Worm (Caenorhabditis elegans): ENCODE measurements around the gene Y73B6BL.23.

Y73B6BL.23 gene

DNA sequence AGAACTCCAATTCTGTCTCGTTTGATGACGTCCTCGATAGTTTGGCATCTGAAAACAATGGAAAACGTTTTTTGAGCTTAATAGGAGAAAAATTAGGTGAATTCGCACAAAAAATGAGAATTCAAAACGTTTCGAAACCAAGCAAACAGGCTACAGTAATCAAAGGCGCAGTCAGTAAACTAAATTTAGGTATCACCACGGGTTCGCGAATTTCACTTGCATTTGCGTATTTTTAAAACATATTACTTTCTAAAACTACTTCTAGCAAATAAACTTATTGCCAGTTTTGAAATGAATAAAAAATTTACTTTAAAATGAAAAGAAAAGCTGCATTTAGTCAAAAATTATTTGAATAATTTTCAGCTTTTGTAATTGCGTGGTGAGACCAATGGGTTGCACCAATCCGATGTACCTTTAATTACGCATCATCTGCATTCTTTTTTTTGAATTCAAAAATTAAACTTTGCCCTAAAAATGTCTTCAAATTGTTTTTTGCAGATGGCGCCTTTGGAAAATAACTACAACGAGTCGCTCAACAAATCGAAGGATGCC, at the start of gene Y73B6BL.23, which contains the start of gene htp-2:
TSS of gene Y73B6BL.23 (minus strand) at position 51 of the 552 bp plus-strand sequence.
TSS of gene htp-2 (plus strand) at position 492 of the 552 bp plus-strand sequence.
- TF ChIP-seq fos-1 (tag; optimal IDR thresholded peaks at IDR 0.05) = no peak
- TF ChIP-seq hmg-11 (tag; optimal IDR thresholded peaks at IDR 0.05) = no peak

DNA sequence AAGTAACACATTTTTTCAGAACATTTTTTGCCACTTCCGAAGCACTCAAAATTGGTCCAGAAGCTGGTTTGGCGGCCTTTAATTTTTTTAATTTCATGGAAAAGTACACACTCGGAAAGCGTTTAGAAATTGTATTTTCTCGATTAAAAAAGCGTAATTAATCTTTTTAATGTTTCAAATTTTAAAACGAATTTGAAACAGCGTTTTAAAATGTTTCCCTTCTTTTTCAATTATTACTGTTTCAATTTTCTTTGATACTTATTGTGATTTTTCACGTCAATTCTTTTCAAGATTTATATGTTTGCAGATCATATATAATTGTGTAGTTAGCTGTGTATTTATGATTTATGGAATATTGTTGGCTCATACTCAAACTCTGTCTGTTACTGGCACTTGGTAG, 45.1 kb upstream of the Y73B6BL.23 start, which contains the start of gene acr-25:
TSS of gene acr-25 (plus strand) at position 301 of the 400 bp plus-strand sequence.
- TF ChIP-seq nfya-1 (tag; optimal IDR thresholded peaks at IDR 0.05; ENCODE audit: insufficient read depth) (no peak), nhr-25 (tag; optimal IDR thresholded peaks at IDR 0.05) (no peak), zag-1 (tag; optimal IDR thresholded peaks at IDR 0.05) (no peak), nhr-12 (tag; optimal IDR thresholded peaks at IDR 0.05) (no peak), ztf-4 (tag; optimal IDR thresholded peaks at IDR 0.05) (no peak), nhr-11 (tag; optimal IDR thresholded peaks at IDR 0.05) (no peak), daf-12 (tag; optimal IDR thresholded peaks at IDR 0.05) (no peak), skn-1 (tag; optimal IDR thresholded peaks at IDR 0.05) (no peak), ama-1 (optimal IDR thresholded peaks at IDR 0.05) (no peak)

DNA sequence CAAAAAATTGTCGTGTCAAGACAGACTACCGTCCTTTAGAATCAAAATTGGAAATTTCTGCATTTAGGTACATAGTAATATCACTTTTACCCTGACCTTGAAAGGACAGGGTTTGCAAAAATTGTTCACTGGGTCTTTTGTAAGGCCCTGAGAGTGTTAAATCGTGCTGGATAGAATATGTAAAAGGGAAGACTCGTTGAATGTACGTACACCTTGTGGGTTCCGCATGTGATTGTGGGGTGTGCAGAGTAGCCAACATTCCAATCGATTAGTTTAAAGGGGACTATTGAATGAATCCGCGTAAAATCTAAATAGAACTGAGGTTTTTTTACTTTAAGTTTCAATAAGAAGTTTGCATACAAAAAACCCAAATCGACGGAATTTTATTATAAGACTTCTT, 41.7 kb upstream of the Y73B6BL.23 start:
- TF ChIP-seq elt-3 (tag; optimal IDR thresholded peaks at IDR 0.05) (no peak), ztf-11 (tag; optimal IDR thresholded peaks at IDR 0.05) (no peak), mml-1 (tag; optimal IDR thresholded peaks at IDR 0.05) (no peak), snpc-4 (tag; optimal IDR thresholded peaks at IDR 0.05) (no peak), fkh-10 (GFP tag; optimal IDR thresholded peaks at IDR 0.05) (no peak), nfya-1 (tag; optimal IDR thresholded peaks at IDR 0.05; ENCODE audit: insufficient read depth) (no peak), ceh-16 (tag; optimal IDR thresholded peaks at IDR 0.05) (no peak), aly-2 (tag; optimal IDR thresholded peaks at IDR 0.05) (no peak), lin-39 (tag; optimal IDR thresholded peaks at IDR 0.05) (no peak), nhr-77 (tag; optimal IDR thresholded peaks at IDR 0.05) (no peak), egl-5 (tag; optimal IDR thresholded peaks at IDR 0.05) (no peak), R02D3.7 (tag; optimal IDR thresholded peaks at IDR 0.05) (no peak), ama-1 (optimal IDR thresholded peaks at IDR 0.05) (no peak), pqm-1 (tag; optimal IDR thresholded peaks at IDR 0.05) (no peak), zag-1 (tag; optimal IDR thresholded peaks at IDR 0.05) (no peak)

DNA sequence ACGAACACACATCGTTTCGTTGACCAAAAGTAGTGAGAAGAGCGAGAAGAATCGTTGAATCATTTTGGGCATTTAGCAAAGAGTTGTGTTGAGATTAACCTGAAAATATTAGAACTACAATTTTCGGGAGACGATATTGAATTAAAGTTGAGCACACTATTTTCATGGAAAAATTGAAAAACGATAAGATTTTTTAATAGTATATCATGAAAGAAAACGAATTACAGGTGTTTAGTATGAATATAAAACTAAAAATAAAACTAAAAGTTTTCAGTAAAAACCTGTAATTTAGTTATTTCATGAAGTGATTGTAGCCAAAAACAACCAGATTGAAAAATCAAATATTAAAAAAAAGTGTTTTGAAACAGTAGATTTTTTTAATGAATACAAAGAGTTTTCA, 38.6 kb upstream of the Y73B6BL.23 start, which contains the start of gene lgc-10:
TSS of gene lgc-10 (minus strand) at position 101 of the 400 bp plus-strand sequence.
- no peak for TF ChIP-seq eor-1 (tag; optimal IDR thresholded peaks at IDR 0.05)
- no peak for TF ChIP-seq tbx-2 (tag; optimal IDR thresholded peaks at IDR 0.05)
- no peak for TF ChIP-seq pha-4 (tag; optimal IDR thresholded peaks at IDR 0.05)
- TF ChIP-seq mml-1 (tag; optimal IDR thresholded peaks at IDR 0.05) = no peak
- TF ChIP-seq egl-27 (tag; optimal IDR thresholded peaks at IDR 0.05) = no peak
- TF ChIP-seq nhr-67 (tag; optimal IDR thresholded peaks at IDR 0.05) = no peak

DNA sequence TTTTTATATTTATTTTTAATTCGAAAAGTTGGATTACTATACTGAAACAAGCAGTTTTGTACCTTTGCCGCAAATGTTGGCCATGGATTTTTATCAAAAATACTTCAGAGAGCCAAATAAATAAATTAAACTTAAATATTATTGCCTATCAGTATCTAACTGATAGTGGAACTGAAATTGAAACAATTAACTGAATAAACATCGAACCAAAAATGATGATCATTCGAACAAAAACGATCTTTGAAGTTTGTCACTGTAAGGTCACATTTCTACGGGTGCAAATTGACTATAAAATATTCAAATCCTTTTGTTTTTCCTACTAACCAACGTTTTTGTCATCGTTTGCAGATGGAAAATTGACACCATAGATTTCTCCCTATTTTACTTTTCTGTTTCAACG, 24.1 kb upstream of the Y73B6BL.23 start:
- no peak for TF ChIP-seq sea-2 (GFP tag; optimal IDR thresholded peaks at IDR 0.05)
- TF ChIP-seq nhr-237 (tag; optimal IDR thresholded peaks at IDR 0.05) = no peak
- no peak for TF ChIP-seq tbx-2 (tag; optimal IDR thresholded peaks at IDR 0.05)
- TF ChIP-seq mdl-1 (tag; optimal IDR thresholded peaks at IDR 0.05) = no peak
- TF ChIP-seq skn-1 (tag; optimal IDR thresholded peaks at IDR 0.05) = no peak
- no peak for TF ChIP-seq zag-1 (tag; optimal IDR thresholded peaks at IDR 0.05)
- no peak for TF ChIP-seq nhr-28 (tag; optimal IDR thresholded peaks at IDR 0.05)
- TF ChIP-seq jun-1 (tag; optimal IDR thresholded peaks at IDR 0.05) = no peak
- TF ChIP-seq nhr-76 (tag; optimal IDR thresholded peaks at IDR 0.05) = no peak
- TF ChIP-seq lin-39 (tag; optimal IDR thresholded peaks at IDR 0.05) = no peak
- no peak for TF ChIP-seq egl-5 (tag; optimal IDR thresholded peaks at IDR 0.05)
- peak; percentile 33 for TF ChIP-seq elt-2 (tag; optimal IDR thresholded peaks at IDR 0.05)
- no peak for TF ChIP-seq unc-62 (GFP tag; optimal IDR thresholded peaks at IDR 0.05)
- TF ChIP-seq ceh-82 (tag; optimal IDR thresholded peaks at IDR 0.05) = no peak
- TF ChIP-seq mml-1 (tag; optimal IDR thresholded peaks at IDR 0.05) = no peak
- peak; percentile 69 for TF ChIP-seq pqm-1 (tag; optimal IDR thresholded peaks at IDR 0.05)
